Fruit fly (Drosophila melanogaster) whole organism, embryonic: ENCODE measurements around the gene MTF-1.

Experiments used
- Ada2b ChIP-seq: fragments of 200-800 bp; sonication (Bioruptor generic); IDR thresholded peaks from 2 replicates; pipeline ENCODE4 v1.3.6; 2022; ENCODE audit warnings: missing biosample characterization, missing genetic modification characterization
- BtbVII ChIP-seq: fragments of 200-800 bp; sonication (Bioruptor generic); optimal IDR thresholded peaks from 3 replicates; lab custom pipeline; 2017; ENCODE audit warnings: missing biosample characterization, mild to moderate bottlenecking, missing genetic modification characterization
- CG10959 ChIP-seq: fragments of 200-800 bp; sonication (Bioruptor generic); IDR thresholded peaks from 2 replicates; pipeline ENCODE4 v1.3.6; 2022; ENCODE audit warnings: missing biosample characterization, missing genetic modification characterization
- CG11696 ChIP-seq: fragments of 200-800 bp; sonication (Bioruptor generic); IDR thresholded peaks from 2 replicates; pipeline ENCODE4 v1.3.6; 2022; ENCODE audit warnings: missing biosample characterization, missing genetic modification characterization
- CG12071 ChIP-seq: fragments of 200-800 bp; sonication (Bioruptor generic); optimal IDR thresholded peaks from 3 replicates; lab custom pipeline; 2018; ENCODE audit warnings: missing biosample characterization, mild to moderate bottlenecking, missing genetic modification characterization
- CG12659 ChIP-seq: fragments of 200-800 bp; sonication (Bioruptor generic); optimal IDR thresholded peaks from 3 replicates; lab custom pipeline; 2017; ENCODE audit warnings: mild to moderate bottlenecking, missing biosample characterization, missing genetic modification reagents, missing genetic modification characterization
- CG13894 ChIP-seq: fragments of 200-800 bp; sonication (Bioruptor generic); optimal IDR thresholded peaks from 3 replicates; lab custom pipeline; 2018; ENCODE audit warnings: missing biosample characterization, mild to moderate bottlenecking, missing genetic modification characterization, moderate library complexity
- CG14441 ChIP-seq: fragments of 200-800 bp; sonication (Bioruptor generic); IDR thresholded peaks from 2 replicates; pipeline ENCODE4 v1.3.6; 2022; ENCODE audit warnings: missing biosample characterization, missing genetic modification characterization
- CG14965 ChIP-seq: fragments of 200-800 bp; sonication (Bioruptor generic); optimal IDR thresholded peaks from 2 replicates; lab custom pipeline; 2016; ENCODE audit warnings: missing biosample characterization, missing genetic modification characterization, borderline replicate concordance
- CG1602 ChIP-seq: fragments of 200-800 bp; sonication (Bioruptor generic); optimal IDR thresholded peaks from 3 replicates; lab custom pipeline; 2016; ENCODE audit warnings: missing biosample characterization, missing genetic modification characterization
- CG16779 ChIP-seq: fragments of 200-800 bp; sonication (Bioruptor generic); IDR thresholded peaks from 2 replicates; pipeline ENCODE4 v1.3.6; 2022; ENCODE audit warnings: missing biosample characterization, missing genetic modification characterization
- CG17829 ChIP-seq: fragments of 200-800 bp; optimal IDR thresholded peaks from 2 replicates; lab custom pipeline; 2019; ENCODE audit warnings: missing biosample characterization, mild to moderate bottlenecking, missing genetic modification characterization, moderate library complexity
- CG31224 ChIP-seq: fragments of 200-800 bp; sonication (Bioruptor generic); IDR thresholded peaks from 2 replicates; pipeline ENCODE4 v1.3.6; 2022; ENCODE audit warnings: missing biosample characterization, missing genetic modification characterization
- CG3281 ChIP-seq: fragments of 200-800 bp; sonication (Bioruptor generic); optimal IDR thresholded peaks from 3 replicates; lab custom pipeline; 2017; ENCODE audit warnings: missing biosample characterization, mild to moderate bottlenecking, missing genetic modification characterization
- CG3838 ChIP-seq: fragments of 200-800 bp; sonication (Bioruptor generic); optimal IDR thresholded peaks from 3 replicates; lab custom pipeline; 2016; ENCODE audit warnings: missing biosample characterization, missing genetic modification characterization
- CG4854 ChIP-seq: fragments of 200-800 bp; sonication (Bioruptor generic); optimal IDR thresholded peaks from 2 replicates; lab custom pipeline; 2016; ENCODE audit warnings: missing biosample characterization, missing genetic modification characterization, inconsistent platforms
- CG6854 ChIP-seq: fragments of 200-800 bp; sonication (Bioruptor generic); optimal IDR thresholded peaks from 3 replicates; lab custom pipeline; 2017; ENCODE audit warnings: missing biosample characterization, mild to moderate bottlenecking, missing genetic modification characterization
- CG8359 ChIP-seq: fragments of 200-800 bp; sonication (Bioruptor generic); optimal IDR thresholded peaks from 2 replicates; lab custom pipeline; 2017; ENCODE audit warnings: missing biosample characterization, mild to moderate bottlenecking, missing genetic modification characterization, borderline replicate concordance
- CG9215 ChIP-seq: fragments of 200-800 bp; sonication (Bioruptor generic); IDR thresholded peaks from 2 replicates; pipeline ENCODE4 v1.3.6; 2022; ENCODE audit warnings: missing biosample characterization, missing genetic modification characterization
- CG9609 ChIP-seq: fragments of 200-800 bp; sonication (Bioruptor generic); optimal IDR thresholded peaks from 3 replicates; lab custom pipeline; 2016; ENCODE audit warnings: missing biosample characterization, missing genetic modification characterization
- CG9797 ChIP-seq: fragments of 200-800 bp; sonication (Bioruptor generic); optimal IDR thresholded peaks from 3 replicates; lab custom pipeline; 2018; ENCODE audit warnings: missing biosample characterization, mild to moderate bottlenecking, missing genetic modification characterization
- Camta ChIP-seq: fragments of 200-800 bp; sonication (Bioruptor generic); optimal IDR thresholded peaks from 2 replicates; lab custom pipeline; 2016; ENCODE audit warnings: missing biosample characterization, missing genetic modification characterization
- Drgx ChIP-seq: fragments of 200-800 bp; sonication (Bioruptor generic); IDR thresholded peaks from 2 replicates; pipeline ENCODE4 v1.3.6; 2022; ENCODE audit warnings: missing biosample characterization, missing genetic modification characterization
- Gsc ChIP-seq: fragments of 200-800 bp; sonication (Bioruptor generic); IDR thresholded peaks from 2 replicates; pipeline ENCODE4 v1.3.6; 2022; ENCODE audit warnings: missing biosample characterization, missing genetic modification characterization
- HHEX ChIP-seq: fragments of 200-800 bp; sonication (Bioruptor generic); optimal IDR thresholded peaks from 3 replicates; lab custom pipeline; 2017; ENCODE audit warnings: missing biosample characterization, mild to moderate bottlenecking, missing genetic modification characterization, missing genetic modification reagents
- Hey ChIP-seq: fragments of 200-800 bp; sonication (Bioruptor generic); optimal IDR thresholded peaks from 3 replicates; lab custom pipeline; 2018; ENCODE audit warnings: missing biosample characterization, mild to moderate bottlenecking, missing genetic modification characterization
- Hr3 ChIP-seq: fragments of 200-800 bp; sonication (Bioruptor generic); optimal IDR thresholded peaks from 3 replicates; lab custom pipeline; 2016; ENCODE audit warnings: missing biosample characterization, missing genetic modification characterization
- Hr78 ChIP-seq, 2 experiments: fragments of 200-800 bp in 1 of 2; fragments of >200 bp in 1 of 2; sonication (Bioruptor generic) in 1 of 2; optimal IDR thresholded peaks; 2 replicates each; lab custom pipeline; 2017 to 2019; ENCODE audit warnings: missing biosample characterization in 2 of 2, missing genetic modification characterization in 2 of 2, mild to moderate bottlenecking in 1 of 2, moderate library complexity in 1 of 2
- Med ChIP-seq: fragments of 200-800 bp; sonication (Bioruptor generic); peaks from one replicate; lab custom pipeline; 2016; ENCODE audit warnings: missing biosample characterization, missing genetic modification characterization, mild to moderate bottlenecking, inconsistent platforms, moderate library complexity
- NfI ChIP-seq: fragments of 200-800 bp; sonication (Bioruptor generic); optimal IDR thresholded peaks from 3 replicates; lab custom pipeline; 2018; ENCODE audit warnings: missing biosample characterization, mild to moderate bottlenecking, missing genetic modification characterization, moderate library complexity
- Oli ChIP-seq: fragments of 200-800 bp; sonication (Bioruptor generic); optimal IDR thresholded peaks from 2 replicates; lab custom pipeline; 2018; ENCODE audit warnings: missing biosample characterization, mild to moderate bottlenecking, missing genetic modification characterization, moderate library complexity
- Rfx ChIP-seq: fragments of 200-800 bp; sonication (Bioruptor generic); IDR thresholded peaks from 2 replicates; pipeline ENCODE4 v1.3.6; 2022; ENCODE audit warnings: missing biosample characterization, missing genetic modification characterization
- Usf ChIP-seq: fragments of 200-800 bp; sonication (Bioruptor generic); optimal IDR thresholded peaks from 2 replicates; lab custom pipeline; 2017; ENCODE audit warnings: missing genotype, missing biosample characterization, missing genetic modification characterization
- bowl ChIP-seq: fragments of 200-800 bp; sonication (Bioruptor generic); IDR thresholded peaks from 2 replicates; pipeline ENCODE4 v1.3.6; 2022; ENCODE audit warnings: missing biosample characterization, missing genetic modification characterization
- bsh ChIP-seq, 2 experiments: fragments of 200-800 bp; sonication (Bioruptor generic); optimal IDR thresholded peaks; 2 replicates each; lab custom pipeline; 2017 to 2018; ENCODE audit warnings: mild to moderate bottlenecking in 2 of 2, missing biosample characterization in 2 of 2, missing genetic modification characterization in 2 of 2, moderate library complexity in 1 of 2
- cato ChIP-seq: fragments of 200-800 bp; sonication (Bioruptor generic); optimal IDR thresholded peaks from 2 replicates; lab custom pipeline; 2016; ENCODE audit warnings: missing biosample characterization, missing genetic modification characterization, borderline replicate concordance
- crc ChIP-seq: fragments of 200-800 bp; sonication (Bioruptor generic); optimal IDR thresholded peaks from 2 replicates; lab custom pipeline; 2016; ENCODE audit warnings: missing biosample characterization, missing genetic modification characterization
- dmrt99B ChIP-seq: fragments of 200-800 bp; sonication (Bioruptor generic); optimal IDR thresholded peaks from 2 replicates; lab custom pipeline; 2018; ENCODE audit warnings: missing biosample characterization, mild to moderate bottlenecking, missing genetic modification characterization, moderate library complexity
- esg ChIP-seq: fragments of 200-800 bp; sonication (Bioruptor generic); conservative IDR thresholded peaks from 2 replicates; pipeline ENCODE4 v1.3.6; 2022; ENCODE audit warnings: missing biosample characterization, missing genetic modification characterization
- eve ChIP-seq, 2 experiments: fragments of >200 bp; optimal IDR thresholded peaks; 2 replicates each; lab custom pipeline; 2017; ENCODE audit warnings: missing biosample characterization in 2 of 2, missing genetic modification characterization in 2 of 2
- her ChIP-seq: fragments of 200-800 bp; sonication (Bioruptor generic); optimal IDR thresholded peaks from 2 replicates; lab custom pipeline; 2016; ENCODE audit warnings: missing biosample characterization, missing genetic modification characterization
- kah ChIP-seq: fragments of 200-800 bp; sonication (Bioruptor generic); optimal IDR thresholded peaks from 2 replicates; lab custom pipeline; 2018; ENCODE audit warnings: missing biosample characterization, mild to moderate bottlenecking, missing genetic modification characterization
- mirr ChIP-seq: fragments of 200-800 bp; sonication (Bioruptor generic); optimal IDR thresholded peaks from 3 replicates; lab custom pipeline; 2018; ENCODE audit warnings: missing biosample characterization, mild to moderate bottlenecking, missing genetic modification characterization
- nerfin-1 ChIP-seq: fragments of 200-800 bp; sonication (Bioruptor generic); optimal IDR thresholded peaks from 3 replicates; lab custom pipeline; 2019; ENCODE audit warnings: missing biosample characterization, mild to moderate bottlenecking, missing genetic modification characterization, moderate library complexity
- onecut ChIP-seq: fragments of 200-800 bp; sonication (Bioruptor generic); IDR thresholded peaks from 2 replicates; pipeline ENCODE4 v1.3.6; 2022; ENCODE audit warnings: missing biosample characterization, missing genetic modification characterization
- psq ChIP-seq: fragments of 200-800 bp; sonication (Bioruptor generic); optimal IDR thresholded peaks from 2 replicates; lab custom pipeline; 2017; ENCODE audit warnings: missing biosample characterization, missing genetic modification characterization
- sens-2 ChIP-seq: fragments of 200-800 bp; sonication (Bioruptor generic); IDR thresholded peaks from 2 replicates; pipeline ENCODE4 v1.3.6; 2022; ENCODE audit warnings: missing biosample characterization, missing genetic modification characterization
- so ChIP-seq: fragments of 200-800 bp; sonication (Bioruptor generic); IDR thresholded peaks from 3 replicates; pipeline ENCODE4 v1.3.6; 2022; ENCODE audit warnings: missing biosample characterization, missing genetic modification characterization
- vvl ChIP-seq: fragments of 200-800 bp; sonication (Bioruptor generic); IDR thresholded peaks from 2 replicates; pipeline ENCODE4 v1.3.6; 2022; ENCODE audit warnings: missing biosample characterization, missing genetic modification characterization
- wdn ChIP-seq: fragments of 200-800 bp; sonication (Bioruptor generic); IDR thresholded peaks from 2 replicates; pipeline ENCODE4 v1.3.6; 2022; ENCODE audit warnings: missing biosample characterization, missing genetic modification characterization

MTF-1 gene

DNA sequence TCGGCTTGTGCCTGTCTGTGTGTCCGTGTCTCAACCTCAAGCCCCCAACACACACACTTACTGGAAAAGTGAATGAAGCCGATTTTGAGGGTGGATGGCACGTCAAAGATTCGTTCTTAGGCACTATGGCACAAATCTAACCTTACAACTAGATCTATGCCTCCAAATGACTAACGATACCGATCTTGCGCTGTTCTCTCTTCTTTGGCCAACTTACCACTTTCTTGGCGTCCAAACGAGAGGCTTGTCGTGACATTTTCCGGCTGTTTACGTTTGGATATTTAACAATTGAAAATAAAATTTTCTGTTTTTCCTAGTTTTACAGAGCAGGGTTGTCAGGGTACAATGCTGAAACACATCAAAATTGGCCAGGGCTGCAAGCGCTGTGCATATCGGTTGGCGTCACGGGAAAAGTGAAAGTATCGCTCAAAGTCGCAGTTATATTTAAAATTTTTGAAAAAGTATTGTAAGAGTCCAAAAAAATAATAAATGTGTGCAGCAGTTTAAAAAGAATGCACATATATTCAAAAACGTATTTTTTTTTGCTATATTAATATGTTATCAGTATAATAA lies 11.9 kb downstream of the MTF-1 start, which contains the start of the genes Bet3 and Nf-YA (continued):
- TF ChIP-seq bowl (GFP tag; lab: Robert Waterston, UW), result no peak
- TF ChIP-seq NfI (GFP tag; lab: Kevin White, UChicago), result peak; percentile 54
- peak; percentile 36 for TF ChIP-seq her (GFP tag; lab: Kevin White, UChicago)
- peak; percentile 52 for TF ChIP-seq CG17829 (tag; lab: Kevin White, UChicago)
- TF ChIP-seq CG14965, result no peak
- peak; percentile 27 for TF ChIP-seq crc (GFP tag; lab: Kevin White, UChicago)
- no peak for TF ChIP-seq cato (GFP tag; lab: Kevin White, UChicago)
- peak; percentile 47; the same call in 1 of the 2 replicates for TF ChIP-seq Ada2b
- TF ChIP-seq CG9215 (GFP tag; lab: Robert Waterston, UW), result peak; percentile 38; the same call in 1 of the 2 replicates
- TF ChIP-seq CG4854 (GFP tag; lab: Kevin White, UChicago), result peak; percentile 8
- TF ChIP-seq CG31224 (GFP tag; lab: Robert Waterston, UW), result no peak
- TF ChIP-seq vvl (GFP tag; lab: Robert Waterston, UW), result peak; percentile 68; the same call in 1 of the 2 replicates
- TF ChIP-seq psq (GFP tag; lab: Kevin White, UChicago), result no peak
- TF ChIP-seq CG9797 (GFP tag; lab: Kevin White, UChicago), result peak; percentile 53
- peak; percentile 40; the same call in 1 of the 2 replicates for TF ChIP-seq CG11696 (GFP tag; lab: Robert Waterston, UW)
- TF ChIP-seq kah, result no peak
- peak; percentile 94 for TF ChIP-seq Med (GFP tag; lab: Kevin White, UChicago)
- peak; percentile 76 for TF ChIP-seq Rfx (GFP tag; lab: Robert Waterston, UW)
- no peak for TF ChIP-seq Usf (GFP tag; lab: Kevin White, UChicago)
- TF ChIP-seq CG8359, result no peak
- TF ChIP-seq CG10959, result no peak
- no peak for TF ChIP-seq sens-2 (GFP tag; lab: Robert Waterston, UW)
- TF ChIP-seq Hey, result no peak
- no peak for TF ChIP-seq BtbVII (GFP tag; lab: Kevin White, UChicago)
- TF ChIP-seq so (GFP tag; lab: Robert Waterston, UW), result no peak
- TF ChIP-seq CG9609, result peak; percentile 55
- peak; percentile 66 for TF ChIP-seq CG13894
- peak; percentile 12 for TF ChIP-seq HHEX (GFP tag; lab: Kevin White, UChicago)
- no peak for TF ChIP-seq onecut (GFP tag; lab: Robert Waterston, UW)
- no peak for TF ChIP-seq Hr78 (GFP tag; optimal IDR thresholded peaks at IDR 0.05; lab: Kevin White, UChicago)
- peak; percentile 2 for TF ChIP-seq CG1602 (GFP tag; lab: Kevin White, UChicago)
- no peak for TF ChIP-seq Drgx (GFP tag; lab: Robert Waterston, UW)
- no peak for TF ChIP-seq CG3838 (GFP tag; lab: Kevin White, UChicago)
- TF ChIP-seq nerfin-1 (tag; lab: Kevin White, UChicago), result peak; percentile 35
- no peak for TF ChIP-seq mirr
- TF ChIP-seq eve (GFP tag; optimal IDR thresholded peaks at IDR 0.05; lab: Kevin White, UChicago), result no peak
- no peak for TF ChIP-seq dmrt99B (tag; lab: Kevin White, UChicago)
- no peak for TF ChIP-seq CG12071
- peak; percentile 40 for TF ChIP-seq CG3281 (GFP tag; lab: Kevin White, UChicago)
- peak; percentile 53 for TF ChIP-seq Camta (GFP tag; lab: Kevin White, UChicago)
- TF ChIP-seq CG12659 (GFP tag; lab: Kevin White, UChicago), result peak; percentile 65
- no peak for TF ChIP-seq CG6854 (GFP tag; lab: Kevin White, UChicago)
- no peak for TF ChIP-seq Oli (tag; lab: Kevin White, UChicago)
- TF ChIP-seq Hr3 (GFP tag; lab: Kevin White, UChicago), result peak; percentile 50
- no peak for TF ChIP-seq Gsc (GFP tag; lab: Robert Waterston, UW)
- peak in 1 of 2 experiments; percentile 28 for TF ChIP-seq bsh (GFP tag; optimal IDR thresholded peaks at IDR 0.05; lab: Kevin White, UChicago)
- TF ChIP-seq CG14441 (GFP tag; lab: Robert Waterston, UW), result peak; percentile 59
- peak; percentile 26; the same call in 1 of the 2 replicates for TF ChIP-seq wdn (GFP tag; lab: Robert Waterston, UW)
- TF ChIP-seq esg (GFP tag; lab: Robert Waterston, UW), result no peak
- TF ChIP-seq CG16779 (GFP tag; lab: Robert Waterston, UW), result no peak
